Worm (Caenorhabditis elegans): ENCODE data around the gene C03G5.14.

DNA sequence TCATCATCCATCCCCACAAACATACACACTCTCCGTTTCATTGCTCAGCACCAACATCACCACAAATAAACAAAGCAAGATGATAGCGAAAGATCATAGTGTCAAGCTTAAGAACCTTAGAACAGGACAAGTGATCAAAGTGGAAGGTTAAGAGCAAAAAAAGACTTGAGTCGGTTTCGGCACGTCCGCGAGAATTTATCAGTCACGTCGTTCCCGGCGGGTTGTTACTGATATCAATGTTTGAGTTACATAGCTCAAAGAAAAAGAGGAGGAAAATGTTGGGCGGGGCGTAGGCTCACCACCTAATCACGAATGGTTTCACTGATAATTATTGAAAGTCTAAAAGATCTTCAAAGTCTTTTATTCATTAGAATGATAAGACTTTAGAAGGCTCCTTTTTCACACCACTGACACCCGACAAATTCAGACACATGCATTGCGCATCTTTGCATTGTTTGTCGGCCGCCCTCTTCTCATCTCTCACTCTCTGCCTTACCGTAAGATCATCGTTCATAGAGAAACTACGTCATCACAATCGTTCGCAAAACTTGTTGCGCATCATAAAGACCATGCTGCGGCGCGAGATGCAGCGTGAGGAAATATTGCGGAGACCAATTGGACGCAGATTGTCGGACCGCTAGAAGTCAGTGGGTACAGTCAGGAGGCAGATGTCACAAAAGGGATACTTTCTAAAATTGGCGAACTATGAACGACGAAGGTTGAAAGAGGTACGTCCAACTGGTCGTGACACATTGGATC, 44.5 kb upstream of the C03G5.14 start:
- no peak for TF ChIP-seq klf-2 (GFP tag; conservative IDR thresholded peaks at IDR 0.05)
- TF ChIP-seq ztf-29 (GFP tag; IDR thresholded peaks at IDR 0.05) = no peak
- TF ChIP-seq flt-1 (GFP tag; IDR thresholded peaks at IDR 0.05) = no peak
- no peak for TF ChIP-seq med-1 (GFP tag; optimal IDR thresholded peaks at IDR 0.05; ENCODE audit: insufficient read depth)
- no peak for TF ChIP-seq T22C8.4 (GFP tag; IDR thresholded peaks at IDR 0.05)
- no peak for TF ChIP-seq ref-1 (GFP tag; conservative IDR thresholded peaks at IDR 0.05)
- TF ChIP-seq cog-1 (tag; optimal IDR thresholded peaks at IDR 0.05) = no peak
- no peak for TF ChIP-seq tab-1 (GFP tag; IDR thresholded peaks at IDR 0.05)

Measured in whole organism, midembryonic.